Worm (Caenorhabditis elegans): Measurements from ENCODE around the gene grl-18.
"Not testable (repeated sequence)": the region's sequence is repeated elsewhere in the genome, so short reads cannot be mapped to it uniquely, and the experiment has no call there.

- TF ChIP-seq egl-27 (tag; optimal IDR thresholded peaks at IDR 0.05); ama-1 (optimal IDR thresholded peaks at IDR 0.05); elt-3 (tag; optimal IDR thresholded peaks at IDR 0.05): not testable (repeated sequence)
Measured at ce11 chrV:5468489-5468888, 20.2 kb downstream of the grl-18 start, which contains the start of gene ZC317.6.
